Worm (Caenorhabditis elegans): ENCODE results near the gene F18E9.8.

- TF ChIP-seq W03F9.2 (tag; optimal IDR thresholded peaks at IDR 0.05): no peak
- TF ChIP-seq him-1 (tag; optimal IDR thresholded peaks at IDR 0.05): no peak
- no peak for TF ChIP-seq dao-5 (tag; optimal IDR thresholded peaks at IDR 0.05)
These were observed 19.9 kb upstream of the F18E9.8 start, which contains the start of gene F18E9.1 for ce11 chrX:8601235-8601634.
